Worm (Caenorhabditis elegans): Measurements from ENCODE around the gene F56C3.4.
A peak's percentile ranks its signal among the peaks of the same experiment; 100 is the strongest.

Gene F56C3.4

DNA sequence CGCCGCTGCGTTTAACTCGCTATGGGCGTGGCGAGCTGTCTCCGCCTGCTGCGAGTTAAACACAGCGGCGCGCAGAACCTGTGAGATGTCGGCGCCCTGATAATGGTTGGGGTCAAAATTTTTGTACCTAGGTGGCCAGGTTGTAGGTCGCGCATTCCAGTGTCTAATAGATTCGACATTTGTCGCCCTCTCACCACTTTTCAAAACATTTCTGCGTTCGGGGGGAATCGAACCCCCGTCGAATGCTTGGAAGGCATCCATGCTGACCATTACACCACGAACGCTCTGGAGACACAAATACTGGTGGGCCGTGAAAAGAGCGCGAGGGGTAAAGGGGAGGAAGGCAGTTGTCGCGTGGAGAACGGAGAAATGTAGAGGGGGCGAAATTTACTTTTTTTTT is 18.9 kb upstream of the F56C3.4 start (continued):
- TF ChIP-seq madf-10 (tag; optimal IDR thresholded peaks at IDR 0.05), result peak; percentile 76
- no peak for TF ChIP-seq F57C9.4 (tag; optimal IDR thresholded peaks at IDR 0.05)
- peak; percentile 71 for TF ChIP-seq pbrm-1 (GFP tag; IDR thresholded peaks at IDR 0.05)
- no peak for TF ChIP-seq nfya-1 (tag; optimal IDR thresholded peaks at IDR 0.05; ENCODE audit: borderline replicate concordance, insufficient read depth)
- peak; percentile 43 for TF ChIP-seq nhr-80 (tag; optimal IDR thresholded peaks at IDR 0.05)
- peak; percentile 2 for TF ChIP-seq lsl-1 (GFP tag; optimal IDR thresholded peaks at IDR 0.05)
- TF ChIP-seq B0019.2 (GFP tag; conservative IDR thresholded peaks at IDR 0.05), result no peak; the same call in 1 of the 2 replicates
- TF ChIP-seq D2030.7 (GFP tag; IDR thresholded peaks at IDR 0.05), result peak; percentile 61
- TF ChIP-seq aptf-3 (GFP tag; IDR thresholded peaks at IDR 0.05), result no peak
- no peak for TF ChIP-seq hlh-12 (tag; optimal IDR thresholded peaks at IDR 0.05)
- TF ChIP-seq madf-8 (GFP tag; conservative IDR thresholded peaks at IDR 0.05), result no peak
- TF ChIP-seq rcor-1 (GFP tag; IDR thresholded peaks at IDR 0.05), result peak; percentile 64
- TF ChIP-seq unc-62 (GFP tag; optimal IDR thresholded peaks at IDR 0.05), result no peak
- 0 out of 2 replicates have a peak, but pooled peaks have one; percentile 57 for TF ChIP-seq bed-1 (GFP tag; IDR thresholded peaks at IDR 0.05)
- peak; percentile 50 for TF ChIP-seq snpc-1.1 (tag; optimal IDR thresholded peaks at IDR 0.05; ENCODE audit: insufficient read depth)
- TF ChIP-seq hsf-1 (GFP tag; IDR thresholded peaks at IDR 0.05), result 0 out of 2 replicates have a peak, but pooled peaks have one; percentile 37
- no peak for TF ChIP-seq pha-4 (tag; optimal IDR thresholded peaks at IDR 0.05)
- TF ChIP-seq B0336.3 (GFP tag; IDR thresholded peaks at IDR 0.05), result peak; percentile 74
- TF ChIP-seq nfya-2 (GFP tag; IDR thresholded peaks at IDR 0.05), result no peak
- peak; percentile 51 for TF ChIP-seq somi-1 (GFP tag; optimal IDR thresholded peaks at IDR 0.05)
- TF ChIP-seq repo-1 (tag; optimal IDR thresholded peaks at IDR 0.05), result peak; percentile 54
- no peak for TF ChIP-seq ceh-79 (tag; optimal IDR thresholded peaks at IDR 0.05)
- no peak for TF ChIP-seq ztf-3 (GFP tag; optimal IDR thresholded peaks at IDR 0.05)
- TF ChIP-seq madf-3 (GFP tag; IDR thresholded peaks at IDR 0.05), result no peak
- TF ChIP-seq sdz-38 (tag; optimal IDR thresholded peaks at IDR 0.05), result no peak
- peak; percentile 53 for TF ChIP-seq attf-5 (GFP tag; optimal IDR thresholded peaks at IDR 0.05)
- no peak; the same call in 1 of the 2 replicates for TF ChIP-seq egrh-3 (GFP tag; IDR thresholded peaks at IDR 0.05)
- TF ChIP-seq let-607 (tag; optimal IDR thresholded peaks at IDR 0.05), result peak; percentile 46 to 63
- TF ChIP-seq K12H6.12 (tag; optimal IDR thresholded peaks at IDR 0.05), result peak; percentile 46
- TF ChIP-seq ceh-100 (GFP tag; IDR thresholded peaks at IDR 0.05), result peak; percentile 46; the same call in 1 of the 2 replicates
- TF ChIP-seq efl-1 (GFP tag; optimal IDR thresholded peaks at IDR 0.05), result no peak
- no peak for TF ChIP-seq hlh-26 (GFP tag; conservative IDR thresholded peaks at IDR 0.05)
- TF ChIP-seq C06A6.2 (GFP tag; conservative IDR thresholded peaks at IDR 0.05), result 0 out of 2 replicates have a peak, but pooled peaks have one; percentile 30
- peak; percentile 31 for TF ChIP-seq snpc-1.3 (tag; optimal IDR thresholded peaks at IDR 0.05; ENCODE audit: insufficient read depth)
- TF ChIP-seq ztf-6 (GFP tag; IDR thresholded peaks at IDR 0.05), result peak; percentile 55; the same call in 1 of the 2 replicates
- no peak for TF ChIP-seq tbx-9 (tag; optimal IDR thresholded peaks at IDR 0.05; ENCODE audit: borderline replicate concordance)
- peak; percentile 66 for TF ChIP-seq ekl-4 (GFP tag; IDR thresholded peaks at IDR 0.05)
- peak; percentile 68 for TF ChIP-seq him-1 (tag; optimal IDR thresholded peaks at IDR 0.05)
- TF ChIP-seq Y53F4B.3 (GFP tag; IDR thresholded peaks at IDR 0.05), result no peak
- TF ChIP-seq F33H1.4 (GFP tag; IDR thresholded peaks at IDR 0.05), result no peak
- TF ChIP-seq ets-4 (GFP tag; optimal IDR thresholded peaks at IDR 0.05), result peak; percentile 85
- peak; percentile 83 for TF ChIP-seq chd-7 (tag; optimal IDR thresholded peaks at IDR 0.05)
- TF ChIP-seq ceh-40 (GFP tag; IDR thresholded peaks at IDR 0.05), result 0 out of 2 replicates have a peak, but pooled peaks have one; percentile 51
- peak; percentile 68 for TF ChIP-seq ztf-26 (tag; optimal IDR thresholded peaks at IDR 0.05)
- TF ChIP-seq bed-2 (GFP tag; IDR thresholded peaks at IDR 0.05), result no peak
- TF ChIP-seq F10E7.11 (tag; optimal IDR thresholded peaks at IDR 0.05), result peak; percentile 71
- peak; percentile 78 for TF ChIP-seq ceh-27 (GFP tag; optimal IDR thresholded peaks at IDR 0.05)

Data from whole organism, young adult.